Fruit fly (Drosophila melanogaster) whole organism, embryonic: Measurements from ENCODE around the gene osi.
A peak's percentile ranks its signal among the peaks of the same experiment; 100 is the strongest.

Experiments used
- CG10959 ChIP-seq: fragments of 200-800 bp; sonication (Bioruptor generic); IDR thresholded peaks from 2 replicates; pipeline ENCODE4 v1.3.6; 2022; ENCODE audit warnings: missing biosample characterization, missing genetic modification characterization
- CG12155 ChIP-seq: fragments of 200-800 bp; sonication (Bioruptor generic); optimal IDR thresholded peaks from 3 replicates; lab custom pipeline; 2016; ENCODE audit warnings: missing biosample characterization, missing genetic modification characterization
- CG12391 ChIP-seq: fragments of 200-800 bp; sonication (Bioruptor generic); optimal IDR thresholded peaks from 3 replicates; lab custom pipeline; 2018; ENCODE audit warnings: missing biosample characterization, mild to moderate bottlenecking, missing genetic modification characterization, moderate library complexity
- CG15269 ChIP-seq: fragments of 200-800 bp; sonication (Bioruptor generic); optimal IDR thresholded peaks from 2 replicates; lab custom pipeline; 2018; ENCODE audit warnings: missing biosample characterization, mild to moderate bottlenecking, missing genetic modification characterization, moderate library complexity
- CG17328 ChIP-seq: fragments of 200-800 bp; sonication (Bioruptor generic); IDR thresholded peaks from 2 replicates; pipeline ENCODE4 v1.3.6; 2022; ENCODE audit warnings: missing biosample characterization, missing genetic modification characterization
- CG18262 ChIP-seq: fragments of 200-800 bp; optimal IDR thresholded peaks from 3 replicates; lab custom pipeline; 2019; ENCODE audit warnings: missing biosample characterization, mild to moderate bottlenecking, missing genetic modification characterization, moderate library complexity
- CG18764 ChIP-seq: fragments of 200-800 bp; sonication (Bioruptor generic); optimal IDR thresholded peaks from 3 replicates; lab custom pipeline; 2016; ENCODE audit warnings: missing biosample characterization, missing genetic modification characterization
- CG2116 ChIP-seq: fragments of 200-800 bp; sonication (Bioruptor generic); optimal IDR thresholded peaks from 3 replicates; lab custom pipeline; 2018; ENCODE audit warnings: missing biosample characterization, mild to moderate bottlenecking, missing genetic modification characterization
- CG2129 ChIP-seq: fragments of 200-800 bp; sonication (Bioruptor generic); IDR thresholded peaks from 2 replicates; pipeline ENCODE4 v1.3.6; 2022; ENCODE audit warnings: missing biosample characterization, missing genetic modification characterization; ENCODE audit not compliant: partially characterized antibody
- CG2199 ChIP-seq: fragments of 200-800 bp; sonication (Bioruptor generic); IDR thresholded peaks from 3 replicates; pipeline ENCODE4 v1.3.6; 2022; ENCODE audit warnings: missing biosample characterization, missing genetic modification characterization
- CG2678 ChIP-seq: fragments of 200-800 bp; sonication (Bioruptor generic); optimal IDR thresholded peaks from 3 replicates; lab custom pipeline; 2019; ENCODE audit warnings: missing biosample characterization, mild to moderate bottlenecking, missing genetic modification characterization, moderate library complexity
- CG31441 ChIP-seq: fragments of 200-800 bp; sonication (Bioruptor generic); IDR thresholded peaks from 2 replicates; pipeline ENCODE4 v1.3.6; 2022; ENCODE audit warnings: missing biosample characterization, missing genetic modification characterization
- CG3281 ChIP-seq: fragments of 200-800 bp; sonication (Bioruptor generic); optimal IDR thresholded peaks from 3 replicates; lab custom pipeline; 2017; ENCODE audit warnings: missing biosample characterization, mild to moderate bottlenecking, missing genetic modification characterization
- CG4328 ChIP-seq: fragments of 200-800 bp; sonication (Bioruptor generic); optimal IDR thresholded peaks from 3 replicates; lab custom pipeline; 2017; ENCODE audit warnings: missing biosample characterization, missing genetic modification reagents, missing genetic modification characterization
- CG6654 ChIP-seq: fragments of 200-800 bp; sonication (Bioruptor generic); optimal IDR thresholded peaks from 2 replicates; lab custom pipeline; 2017; ENCODE audit warnings: missing biosample characterization, mild to moderate bottlenecking, missing genetic modification characterization
- CG6854 ChIP-seq: fragments of 200-800 bp; sonication (Bioruptor generic); optimal IDR thresholded peaks from 3 replicates; lab custom pipeline; 2017; ENCODE audit warnings: missing biosample characterization, mild to moderate bottlenecking, missing genetic modification characterization
- CG7839 ChIP-seq: fragments of 200-800 bp; sonication (Bioruptor generic); optimal IDR thresholded peaks from 3 replicates; lab custom pipeline; 2018; ENCODE audit warnings: missing biosample characterization, mild to moderate bottlenecking, missing genetic modification characterization, moderate library complexity
- CG9727 ChIP-seq: fragments of 200-800 bp; sonication (Bioruptor generic); optimal IDR thresholded peaks from 3 replicates; lab custom pipeline; 2017; ENCODE audit warnings: missing biosample characterization, mild to moderate bottlenecking, missing genetic modification characterization
- D ChIP-seq, 2 experiments: fragments of 200-800 bp in 1 of 2; fragments of >200 bp in 1 of 2; sonication (Bioruptor generic) in 1 of 2; optimal IDR thresholded peaks; 2 replicates in 1 of 2; 3 replicates in 1 of 2; lab custom pipeline; 2017; ENCODE audit warnings: mild to moderate bottlenecking in 1 of 2, missing biosample characterization in 1 of 2, missing genetic modification characterization in 1 of 2, missing genetic modification reagents in 1 of 2
- Dek ChIP-seq: fragments of 200-800 bp; sonication (Bioruptor generic); optimal IDR thresholded peaks from 3 replicates; lab custom pipeline; 2019; ENCODE audit warnings: missing biosample characterization, mild to moderate bottlenecking, missing genetic modification characterization, moderate library complexity
- Dp ChIP-seq: fragments of 200-800 bp; sonication (Bioruptor generic); optimal IDR thresholded peaks from 2 replicates; lab custom pipeline; 2018; ENCODE audit warnings: missing biosample characterization, mild to moderate bottlenecking, missing genetic modification characterization, moderate library complexity
- Ets97D ChIP-seq: fragments of 200-800 bp; sonication (Bioruptor generic); optimal IDR thresholded peaks from 3 replicates; lab custom pipeline; 2016; ENCODE audit warnings: missing biosample characterization, missing genetic modification characterization
- Fer1 ChIP-seq: fragments of 200-800 bp; sonication (Bioruptor generic); optimal IDR thresholded peaks from 2 replicates; lab custom pipeline; 2017; ENCODE audit warnings: missing biosample characterization, mild to moderate bottlenecking, missing genetic modification characterization
- HHEX ChIP-seq: fragments of 200-800 bp; sonication (Bioruptor generic); optimal IDR thresholded peaks from 3 replicates; lab custom pipeline; 2017; ENCODE audit warnings: missing biosample characterization, mild to moderate bottlenecking, missing genetic modification characterization, missing genetic modification reagents
- Hmr ChIP-seq: fragments of 200-800 bp; sonication (Bioruptor generic); optimal IDR thresholded peaks from 3 replicates; lab custom pipeline; 2017; ENCODE audit warnings: mild to moderate bottlenecking, missing biosample characterization, missing genetic modification reagents, missing genetic modification characterization
- Kr ChIP-seq: fragments of 200-800 bp; sonication (Bioruptor generic); optimal IDR thresholded peaks from 2 replicates; lab custom pipeline; 2017; ENCODE audit warnings: missing biosample characterization, mild to moderate bottlenecking, missing genetic modification characterization
- Lpt ChIP-seq: fragments of >200 bp; optimal IDR thresholded peaks from 2 replicates; lab custom pipeline; 2018; ENCODE audit warnings: missing biosample characterization, missing genetic modification characterization
- MBD-R2 ChIP-seq: fragments of 200-800 bp; sonication (Bioruptor generic); IDR thresholded peaks from 2 replicates; pipeline ENCODE4 v1.3.6; 2022; ENCODE audit warnings: missing biosample characterization, missing genetic modification characterization
- PHDP ChIP-seq: fragments of 200-800 bp; sonication (Bioruptor generic); optimal IDR thresholded peaks from 3 replicates; lab custom pipeline; 2018; ENCODE audit warnings: missing biosample characterization, mild to moderate bottlenecking, missing genetic modification characterization, moderate library complexity
- Rx ChIP-seq: fragments of 200-800 bp; sonication (Bioruptor generic); IDR thresholded peaks from 2 replicates; pipeline ENCODE4 v1.3.6; 2022; ENCODE audit warnings: missing biosample characterization, missing genetic modification characterization
- Stat92E ChIP-seq, 3 experiments: fragments of >200 bp in 2 of 3; fragments of 200-800 bp in 1 of 3; sonication (Bioruptor generic) in 1 of 3; optimal IDR thresholded peaks; 2 replicates each; lab custom pipeline; 2017 to 2019; ENCODE audit warnings: missing biosample characterization in 3 of 3, missing genetic modification characterization in 3 of 3, mild to moderate bottlenecking in 1 of 3, moderate library complexity in 1 of 3
- abd-A ChIP-seq: fragments of 200-800 bp; sonication (Bioruptor generic); optimal IDR thresholded peaks from 3 replicates; lab custom pipeline; 2019; ENCODE audit warnings: missing biosample characterization, mild to moderate bottlenecking, missing genetic modification characterization, moderate library complexity
- cad ChIP-seq: fragments of >200 bp; optimal IDR thresholded peaks from 2 replicates; lab custom pipeline; 2017; ENCODE audit warnings: missing biosample characterization, missing genetic modification characterization
- crp ChIP-seq, 2 experiments: fragments of 200-800 bp; sonication (Bioruptor generic); optimal IDR thresholded peaks; 2 replicates in 1 of 2; 3 replicates in 1 of 2; lab custom pipeline; 2017; ENCODE audit warnings: missing biosample characterization in 2 of 2, missing genetic modification characterization in 2 of 2, mild to moderate bottlenecking in 1 of 2, moderate library complexity in 1 of 2
- dimm ChIP-seq: fragments of 200-800 bp; sonication (Bioruptor generic); IDR thresholded peaks from 2 replicates; pipeline ENCODE4 v1.3.6; 2022; ENCODE audit warnings: missing biosample characterization, missing genetic modification characterization
- grau ChIP-seq: fragments of 200-800 bp; optimal IDR thresholded peaks from 3 replicates; lab custom pipeline; 2019; ENCODE audit warnings: missing biosample characterization, mild to moderate bottlenecking, missing genetic modification characterization, moderate library complexity
- grn ChIP-seq: fragments of 200-800 bp; sonication (Bioruptor generic); optimal IDR thresholded peaks from 3 replicates; lab custom pipeline; 2017; ENCODE audit warnings: missing biosample characterization, missing genetic modification characterization
- ham ChIP-seq: fragments of 200-800 bp; sonication (Bioruptor generic); IDR thresholded peaks from 2 replicates; pipeline ENCODE4 v1.3.6; 2022; ENCODE audit warnings: missing biosample characterization, missing genetic modification characterization
- kah ChIP-seq: fragments of 200-800 bp; sonication (Bioruptor generic); optimal IDR thresholded peaks from 2 replicates; lab custom pipeline; 2018; ENCODE audit warnings: missing biosample characterization, mild to moderate bottlenecking, missing genetic modification characterization
- kni ChIP-seq: fragments of 200-800 bp; sonication (Bioruptor generic); optimal IDR thresholded peaks from 3 replicates; lab custom pipeline; 2017; ENCODE audit warnings: mild to moderate bottlenecking, missing biosample characterization, missing genetic modification reagents, missing genetic modification characterization
- lab ChIP-seq: fragments of 200-800 bp; sonication (Bioruptor generic); optimal IDR thresholded peaks from 3 replicates; lab custom pipeline; 2017; ENCODE audit warnings: missing biosample characterization, missing genetic modification characterization, mild to moderate bottlenecking, moderate library complexity, missing genetic modification reagents
- mld ChIP-seq: fragments of 200-800 bp; sonication (Bioruptor generic); IDR thresholded peaks from 3 replicates; pipeline ENCODE4 v1.3.6; 2022; ENCODE audit warnings: missing biosample characterization, missing genetic modification characterization; ENCODE audit not compliant: partially characterized antibody
- phol ChIP-seq: fragments of 200-800 bp; sonication (Bioruptor generic); optimal IDR thresholded peaks from 3 replicates; lab custom pipeline; 2018; ENCODE audit warnings: missing biosample characterization, mild to moderate bottlenecking, missing genetic modification characterization, moderate library complexity
- pita ChIP-seq: fragments of 200-800 bp; sonication (Bioruptor generic); optimal IDR thresholded peaks from 2 replicates; lab custom pipeline; 2017; ENCODE audit warnings: missing biosample characterization, mild to moderate bottlenecking, missing genetic modification characterization
- sim ChIP-seq: fragments of 200-800 bp; sonication (Bioruptor generic); IDR thresholded peaks from 2 replicates; pipeline ENCODE4 v1.3.6; 2022; ENCODE audit warnings: missing biosample characterization, missing genetic modification characterization
- slp2 ChIP-seq: fragments of 200-800 bp; sonication (Bioruptor generic); optimal IDR thresholded peaks from 2 replicates; lab custom pipeline; 2016; ENCODE audit warnings: missing biosample characterization, missing genetic modification characterization
- sug ChIP-seq: fragments of 200-800 bp; optimal IDR thresholded peaks from 2 replicates; lab custom pipeline; 2019; ENCODE audit warnings: missing biosample characterization, mild to moderate bottlenecking, missing genetic modification characterization, moderate library complexity
- vvl ChIP-seq: fragments of 200-800 bp; sonication (Bioruptor generic); IDR thresholded peaks from 2 replicates; pipeline ENCODE4 v1.3.6; 2022; ENCODE audit warnings: missing biosample characterization, missing genetic modification characterization
- wdn ChIP-seq: fragments of 200-800 bp; sonication (Bioruptor generic); IDR thresholded peaks from 2 replicates; pipeline ENCODE4 v1.3.6; 2022; ENCODE audit warnings: missing biosample characterization, missing genetic modification characterization

Gene osi

dm6 chr2L:16852318-16852932, 35.3 kb downstream of the osi start, which contains the start of gene CG31810 (continued):
- TF ChIP-seq PHDP (tag; lab: Kevin White, UChicago) (peak; percentile 26), CG6854 (GFP tag; lab: Kevin White, UChicago) (no peak), kah (GFP tag; lab: Kevin White, UChicago) (no peak), Kr (no peak), Stat92E (GFP tag; optimal IDR thresholded peaks at IDR 0.05; lab: Kevin White, UChicago) (no peak), CG12155 (GFP tag; lab: Kevin White, UChicago) (no peak), CG2116 (GFP tag; lab: Kevin White, UChicago) (no peak), phol (peak; percentile 2), crp (GFP tag; optimal IDR thresholded peaks at IDR 0.05; lab: Kevin White, UChicago) (no peak), Ets97D (GFP tag; lab: Kevin White, UChicago) (no peak), CG7839 (peak; percentile 15), D (optimal IDR thresholded peaks at IDR 0.05; lab: Kevin White, UChicago) (no peak), D (GFP tag; optimal IDR thresholded peaks at IDR 0.05; lab: Kevin White, UChicago) (no peak), CG2199 (GFP tag; lab: Robert Waterston, UW) (peak; percentile 7; the same call in 1 of the 3 replicates), CG17328 (GFP tag; lab: Robert Waterston, UW) (no peak), grau (tag; lab: Kevin White, UChicago) (peak; percentile 17), Hmr (peak; percentile 19), CG12391 (tag; lab: Kevin White, UChicago) (peak; percentile 17), kni (GFP tag; lab: Kevin White, UChicago) (no peak), abd-A (tag; lab: Kevin White, UChicago) (no peak), dimm (GFP tag; lab: Robert Waterston, UW) (no peak), CG31441 (GFP tag; lab: Robert Waterston, UW) (peak; percentile 32; the same call in 1 of the 2 replicates), grn (GFP tag; lab: Kevin White, UChicago) (no peak), CG18262 (tag; lab: Kevin White, UChicago) (no peak), CG10959 (GFP tag; lab: Robert Waterston, UW) (no peak), Rx (no peak), CG6654 (GFP tag; lab: Kevin White, UChicago) (no peak), CG2678 (tag; lab: Kevin White, UChicago) (peak; percentile 30), mld (GFP tag; lab: Robert Waterston, UW) (no peak), cad (GFP tag; lab: Kevin White, UChicago) (no peak), CG3281 (GFP tag; lab: Kevin White, UChicago) (no peak), sim (no peak), Fer1 (GFP tag; lab: Kevin White, UChicago) (peak; percentile 8), Dek (tag; lab: Kevin White, UChicago) (no peak), CG9727 (GFP tag; lab: Kevin White, UChicago) (no peak), pita (GFP tag; lab: Kevin White, UChicago) (peak; percentile 3), CG18764 (GFP tag; lab: Kevin White, UChicago) (no peak), MBD-R2 (GFP tag; lab: Robert Waterston, UW) (no peak), CG2129 (GFP tag; lab: Robert Waterston, UW) (no peak), sug (tag; lab: Kevin White, UChicago) (no peak), CG15269 (tag; lab: Kevin White, UChicago) (peak; percentile 23), HHEX (GFP tag; lab: Kevin White, UChicago) (no peak), Dp (GFP tag; lab: Kevin White, UChicago) (no peak), lab (no peak), ham (no peak), CG4328 (no peak), wdn (no peak), Lpt (no peak), slp2 (GFP tag; lab: Kevin White, UChicago) (no peak), vvl (GFP tag; lab: Robert Waterston, UW) (no peak)
